Worm (Caenorhabditis elegans): ENCODE measurements around the gene bcc-1.

bcc-1 gene

DNA sequence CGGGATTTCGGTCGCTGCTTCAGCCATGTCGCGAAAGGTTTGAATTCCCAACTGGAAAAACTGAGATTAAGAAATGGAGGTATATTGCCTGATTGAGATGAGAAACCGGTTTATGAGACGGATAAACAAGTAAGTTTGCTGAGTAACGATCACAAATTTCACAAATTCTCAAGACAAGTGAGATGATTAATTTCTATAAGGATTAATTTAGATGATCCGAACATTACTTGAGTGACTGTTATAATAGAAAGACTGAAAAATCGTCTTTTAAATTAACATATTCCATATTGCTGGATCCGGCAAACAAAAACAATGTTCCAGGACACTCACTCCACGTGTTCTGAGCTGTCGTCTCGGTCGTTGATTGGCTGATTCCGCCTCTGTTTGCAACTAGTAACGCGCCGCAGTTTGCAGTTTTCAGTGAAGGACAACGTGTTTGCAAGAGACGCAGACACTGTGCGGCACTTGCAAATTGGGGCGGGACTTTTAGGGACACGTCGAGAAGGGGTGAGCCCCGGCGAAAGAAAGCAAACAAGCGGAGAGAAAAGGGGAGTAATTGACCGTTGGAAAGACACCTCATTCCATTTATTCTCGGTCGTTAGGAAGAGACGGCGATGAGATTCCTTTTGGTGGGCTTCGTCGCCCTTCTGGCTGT, 26.6 kb upstream of the bcc-1 start, which contains the start of the genes imp-2 and enpl-1 (continued):
- no peak for TF ChIP-seq pat-9 (tag; optimal IDR thresholded peaks at IDR 0.05)
- no peak for TF ChIP-seq sox-2 (GFP tag; IDR thresholded peaks at IDR 0.05)
- peak; percentile 81 for TF ChIP-seq hlh-30 (tag; optimal IDR thresholded peaks at IDR 0.05; ENCODE audit: insufficient read depth)
- no peak for TF ChIP-seq ceh-45 (GFP tag; IDR thresholded peaks at IDR 0.05)
- no peak for TF ChIP-seq ceh-6 (GFP tag; optimal IDR thresholded peaks at IDR 0.05)
- no peak for TF ChIP-seq zip-5 (tag; optimal IDR thresholded peaks at IDR 0.05)
- TF ChIP-seq madf-2 (tag; optimal IDR thresholded peaks at IDR 0.05) = peak; percentile 28
- peak; percentile 11 for TF ChIP-seq ets-4 (tag; optimal IDR thresholded peaks at IDR 0.05)
- TF ChIP-seq rnt-1 (tag; optimal IDR thresholded peaks at IDR 0.05) = no peak
- no peak for TF ChIP-seq ahr-1 (tag; optimal IDR thresholded peaks at IDR 0.05)
- TF ChIP-seq unc-3 (GFP tag; conservative IDR thresholded peaks at IDR 0.05) = peak; percentile 12; the same call in 1 of the 2 replicates
- peak; percentile 13 for TF ChIP-seq unc-3 (tag; optimal IDR thresholded peaks at IDR 0.05)
- TF ChIP-seq hlh-15 (tag; optimal IDR thresholded peaks at IDR 0.05) = no peak
- peak; percentile 53 for TF ChIP-seq ceh-19 (GFP tag; optimal IDR thresholded peaks at IDR 0.05)
- TF ChIP-seq fkh-10 (GFP tag; optimal IDR thresholded peaks at IDR 0.05) = no peak
- no peak for TF ChIP-seq hlh-13 (GFP tag; optimal IDR thresholded peaks at IDR 0.05)
- TF ChIP-seq elt-2 (tag; optimal IDR thresholded peaks at IDR 0.05) = peak; percentile 66
- no peak for TF ChIP-seq Y22D7AL.16 (tag; optimal IDR thresholded peaks at IDR 0.05)
- peak; percentile 80 for TF ChIP-seq ceh-34 (tag; optimal IDR thresholded peaks at IDR 0.05)
- TF ChIP-seq C08G9.2 (tag; optimal IDR thresholded peaks at IDR 0.05) = peak; percentile 49
- no peak for TF ChIP-seq npax-4 (tag; optimal IDR thresholded peaks at IDR 0.05)
- TF ChIP-seq unc-42 (tag; optimal IDR thresholded peaks at IDR 0.05) = peak; percentile 83
- peak; percentile 85 for TF ChIP-seq ref-2 (tag; optimal IDR thresholded peaks at IDR 0.05)
- TF ChIP-seq ceh-9 (tag; optimal IDR thresholded peaks at IDR 0.05) = no peak
- peak; percentile 74 for TF ChIP-seq pros-1 (tag; optimal IDR thresholded peaks at IDR 0.05)
- no peak for TF ChIP-seq nhr-11 (tag; optimal IDR thresholded peaks at IDR 0.05)
- TF ChIP-seq unc-86 (tag; optimal IDR thresholded peaks at IDR 0.05) = no peak
- peak; percentile 20 for TF ChIP-seq ttx-3 (tag; optimal IDR thresholded peaks at IDR 0.05)
- peak; percentile 61 for TF ChIP-seq pqm-1 (tag; optimal IDR thresholded peaks at IDR 0.05)
- peak; percentile 39 for TF ChIP-seq F13H6.1 (tag; optimal IDR thresholded peaks at IDR 0.05)
- no peak for TF ChIP-seq odd-2 (tag; optimal IDR thresholded peaks at IDR 0.05)
- peak; percentile 51 for TF ChIP-seq dve-1 (tag; optimal IDR thresholded peaks at IDR 0.05)
- TF ChIP-seq lim-6 (tag; optimal IDR thresholded peaks at IDR 0.05) = no peak
- no peak for TF ChIP-seq che-1 (tag; optimal IDR thresholded peaks at IDR 0.05)
- TF ChIP-seq gmeb-2 (tag; optimal IDR thresholded peaks at IDR 0.05) = no peak
- no peak for TF ChIP-seq pha-2 (tag; optimal IDR thresholded peaks at IDR 0.05)
- peak; percentile 25 for TF ChIP-seq sox-4 (tag; optimal IDR thresholded peaks at IDR 0.05)
- TF ChIP-seq T23F11.4 (GFP tag; optimal IDR thresholded peaks at IDR 0.05) = no peak
- TF ChIP-seq pha-4 (tag; optimal IDR thresholded peaks at IDR 0.05) = no peak
- no peak for TF ChIP-seq fkh-6 (tag; optimal IDR thresholded peaks at IDR 0.05)
- no peak for TF ChIP-seq K02D7.2 (tag; optimal IDR thresholded peaks at IDR 0.05)
- TF ChIP-seq ceh-14 (tag; optimal IDR thresholded peaks at IDR 0.05) = peak; percentile 46
- TF ChIP-seq dmd-4 (tag; optimal IDR thresholded peaks at IDR 0.05; ENCODE audit: borderline replicate concordance) = no peak
- TF ChIP-seq C38D4.7 (GFP tag; optimal IDR thresholded peaks at IDR 0.05) = no peak
- no peak for TF ChIP-seq mec-3 (tag; optimal IDR thresholded peaks at IDR 0.05; ENCODE audit: borderline replicate concordance)
- TF ChIP-seq lin-11 (tag; optimal IDR thresholded peaks at IDR 0.05) = no peak
- peak; percentile 100 for TF ChIP-seq nfya-1 (tag; optimal IDR thresholded peaks at IDR 0.05)
- TF ChIP-seq ceh-31 (tag; optimal IDR thresholded peaks at IDR 0.05) = peak; percentile 91
- TF ChIP-seq tbx-2 (tag; optimal IDR thresholded peaks at IDR 0.05) = peak; percentile 93

All from whole organism, late embryonic.